Worm (Caenorhabditis elegans): ENCODE results near the gene phlp-2.
A peak's percentile ranks its signal among the peaks of the same experiment; 100 is the strongest.

DNA sequence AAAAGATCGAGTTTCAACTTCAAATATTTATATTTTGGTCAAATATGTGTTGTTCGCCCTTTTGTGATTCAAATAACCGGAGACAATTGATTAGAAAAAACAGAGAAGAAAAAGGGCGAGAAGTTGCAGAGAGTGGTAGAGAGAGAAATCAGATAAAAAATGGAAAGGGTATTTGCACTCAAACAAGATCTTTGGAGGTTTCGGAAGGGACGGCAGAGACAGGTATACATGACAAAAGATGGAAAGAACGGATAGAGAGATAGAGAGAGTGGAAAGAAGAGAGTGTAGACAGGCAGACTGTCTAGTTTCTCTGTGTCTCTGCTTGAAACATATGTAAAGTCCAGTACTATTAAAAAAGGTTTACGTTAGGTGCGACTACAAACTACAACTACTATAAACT is 26.9 kb downstream of the phlp-2 start:
- TF ChIP-seq pag-3 (tag; optimal IDR thresholded peaks at IDR 0.05; ENCODE audit: borderline replicate concordance, insufficient read depth), result no peak
- TF ChIP-seq lsy-2 (tag; optimal IDR thresholded peaks at IDR 0.05), result peak in 1 of 2 experiments; percentile 45
- TF ChIP-seq sptf-1 (tag; optimal IDR thresholded peaks at IDR 0.05), result no peak
- TF ChIP-seq dpl-1 (GFP tag; optimal IDR thresholded peaks at IDR 0.05), result no peak
- TF ChIP-seq pqm-1 (tag; optimal IDR thresholded peaks at IDR 0.05), result no peak
- TF ChIP-seq nhr-47 (tag; optimal IDR thresholded peaks at IDR 0.05), result peak; percentile 14
- TF ChIP-seq snu-23 (GFP tag; optimal IDR thresholded peaks at IDR 0.05), result peak; percentile 53
